Fruit fly (Drosophila melanogaster): Measurements from ENCODE around the gene Aldh7A1.

The Aldh7A1 gene

dm6 chr3L:19230801-19231547 lies 37.7 kb downstream of the Aldh7A1 start (continued):
- TF ChIP-seq CG4424 (GFP tag; optimal IDR thresholded peaks at IDR 0.05) = no peak
- TF ChIP-seq Fer2 (tag; optimal IDR thresholded peaks at IDR 0.05) = no peak
- TF ChIP-seq CG6175 (GFP tag; IDR thresholded peaks at IDR 0.05) = no peak
- TF ChIP-seq unc-4 (GFP tag; IDR thresholded peaks at IDR 0.05; ENCODE audit: partially characterized antibody) = no peak
- TF ChIP-seq repo (GFP tag; optimal IDR thresholded peaks at IDR 0.05) = no peak
- no peak for TF ChIP-seq Bgb (GFP tag; IDR thresholded peaks at IDR 0.05; ENCODE audit: partially characterized antibody)
- TF ChIP-seq CG15601 (tag; optimal IDR thresholded peaks at IDR 0.05) = no peak
- 0 out of 3 replicates have a peak, but pooled peaks have one; percentile 19 for TF ChIP-seq HLH4C (GFP tag; IDR thresholded peaks at IDR 0.05; ENCODE audit: partially characterized antibody)
- TF ChIP-seq Dip3 (GFP tag; optimal IDR thresholded peaks at IDR 0.05) = no peak
- no peak for TF ChIP-seq CG12104 (GFP tag; optimal IDR thresholded peaks at IDR 0.05)
- TF ChIP-seq Lpt (GFP tag; optimal IDR thresholded peaks at IDR 0.05) = no peak
- TF ChIP-seq disco-r (GFP tag; optimal IDR thresholded peaks at IDR 0.05) = no peak
- no peak for TF ChIP-seq h (optimal IDR thresholded peaks at IDR 0.05)
- TF ChIP-seq ham (GFP tag; IDR thresholded peaks at IDR 0.05) = no peak
- no peak for TF ChIP-seq lbe (GFP tag; optimal IDR thresholded peaks at IDR 0.05)
- TF ChIP-seq Side (GFP tag; optimal IDR thresholded peaks at IDR 0.05) = no peak
- peak; percentile 43 for TF ChIP-seq Meics (GFP tag; optimal IDR thresholded peaks at IDR 0.05)
- TF ChIP-seq ERR (GFP tag; optimal IDR thresholded peaks at IDR 0.05) = no peak
- no peak for TF ChIP-seq lola (GFP tag; optimal IDR thresholded peaks at IDR 0.05)
- TF ChIP-seq CG4617 (GFP tag; optimal IDR thresholded peaks at IDR 0.05; ENCODE audit: borderline replicate concordance) = no peak
- no peak for TF ChIP-seq B-H2 (GFP tag; optimal IDR thresholded peaks at IDR 0.05)
- no peak for TF ChIP-seq CG8944 (GFP tag; optimal IDR thresholded peaks at IDR 0.05)
- TF ChIP-seq seq (GFP tag; IDR thresholded peaks at IDR 0.05) = peak; percentile 35; the same call in 1 of the 2 replicates
- no peak for TF ChIP-seq bowl (GFP tag; IDR thresholded peaks at IDR 0.05)
- no peak for TF ChIP-seq CG9437 (GFP tag; optimal IDR thresholded peaks at IDR 0.05)
- no peak for TF ChIP-seq ssp (GFP tag; IDR thresholded peaks at IDR 0.05)
- peak; percentile 74 for TF ChIP-seq CG7556 (GFP tag; optimal IDR thresholded peaks at IDR 0.05)
- no peak for TF ChIP-seq so (GFP tag; IDR thresholded peaks at IDR 0.05)
- TF ChIP-seq Sox102F (GFP tag; optimal IDR thresholded peaks at IDR 0.05) = peak; percentile 55
- TF ChIP-seq zf30C (GFP tag; optimal IDR thresholded peaks at IDR 0.05) = no peak
- TF ChIP-seq Usf (GFP tag; optimal IDR thresholded peaks at IDR 0.05) = no peak
- TF ChIP-seq gcm2 (GFP tag; optimal IDR thresholded peaks at IDR 0.05) = no peak
- no peak for TF ChIP-seq CG34422 (GFP tag; IDR thresholded peaks at IDR 0.05)
- TF ChIP-seq CG14441 (GFP tag; IDR thresholded peaks at IDR 0.05) = no peak
- TF ChIP-seq CG1024 (GFP tag; IDR thresholded peaks at IDR 0.05) = no peak
- no peak for TF ChIP-seq Ets97D (GFP tag; optimal IDR thresholded peaks at IDR 0.05)
- TF ChIP-seq CG6654 (GFP tag; optimal IDR thresholded peaks at IDR 0.05) = no peak
- TF ChIP-seq chif (GFP tag; optimal IDR thresholded peaks at IDR 0.05) = no peak
- TF ChIP-seq CG12071 (GFP tag; optimal IDR thresholded peaks at IDR 0.05) = no peak
- TF ChIP-seq slp2 (GFP tag; optimal IDR thresholded peaks at IDR 0.05) = no peak
- TF ChIP-seq ftz-f1 (GFP tag; optimal IDR thresholded peaks at IDR 0.05) = no peak
- no peak for TF ChIP-seq CG9876 (GFP tag; optimal IDR thresholded peaks at IDR 0.05)
- TF ChIP-seq esg (GFP tag; conservative IDR thresholded peaks at IDR 0.05) = 0 out of 2 replicates have a peak, but pooled peaks have one; percentile 8
- no peak for TF ChIP-seq CG14965 (GFP tag; optimal IDR thresholded peaks at IDR 0.05; ENCODE audit: borderline replicate concordance)
- no peak for TF ChIP-seq ash1 (GFP tag; optimal IDR thresholded peaks at IDR 0.05)
- no peak for TF ChIP-seq Atf-2 (GFP tag; optimal IDR thresholded peaks at IDR 0.05)
- TF ChIP-seq wor (GFP tag; IDR thresholded peaks at IDR 0.05) = no peak
- peak; percentile 10 for TF ChIP-seq org-1 (GFP tag; optimal IDR thresholded peaks at IDR 0.05)
- no peak for TF ChIP-seq Vsx1 (GFP tag; optimal IDR thresholded peaks at IDR 0.05)
- TF ChIP-seq CG31441 (GFP tag; IDR thresholded peaks at IDR 0.05) = 0 out of 2 replicates have a peak, but pooled peaks have one; percentile 32
- no peak for TF ChIP-seq tup (GFP tag; optimal IDR thresholded peaks at IDR 0.05)

Measured in whole organism, embryonic.